Worm (Caenorhabditis elegans) whole organism, L1 larva: Measurements from ENCODE around the gene T19D2.3.

Experiments used
- C16A3.4 ChIP-seq: fragments of 150-350 bp; optimal IDR thresholded peaks from 2 replicates; lab custom pipeline; 2014; ENCODE audit warnings: missing biosample characterization, missing genetic modification characterization
- F16B12.6 ChIP-seq: fragments of 150-350 bp; optimal IDR thresholded peaks from 2 replicates; lab custom pipeline; 2014; ENCODE audit warnings: missing biosample characterization, missing genetic modification characterization
- Y116A8C.19 ChIP-seq: sonication (generic microtip); optimal IDR thresholded peaks from 2 replicates; lab custom pipeline; 2016; ENCODE audit warnings: missing compliant biosample characterization, missing genetic modification characterization, borderline replicate concordance
- aha-1 ChIP-seq: fragments of 150-350 bp; optimal IDR thresholded peaks from 2 replicates; lab custom pipeline; 2014; ENCODE audit warnings: missing biosample characterization, missing genetic modification characterization
- aly-2 ChIP-seq: fragments of 150-350 bp; optimal IDR thresholded peaks from 2 replicates; lab custom pipeline; 2014; ENCODE audit warnings: missing biosample characterization, missing genetic modification characterization
- ama-1 ChIP-seq: fragments of 150-350 bp; optimal IDR thresholded peaks from 2 replicates; lab custom pipeline; 2014
- blmp-1 ChIP-seq: fragments of 150-350 bp; optimal IDR thresholded peaks from 2 replicates; lab custom pipeline; 2014; ENCODE audit warnings: missing biosample characterization, missing genetic modification characterization
- ceh-82 ChIP-seq, 3 experiments: fragments of 150-350 bp in 1 of 3; sonication (generic microtip) in 2 of 3; optimal IDR thresholded peaks; 2 replicates each; lab custom pipeline; 2014 to 2017; ENCODE audit warnings: missing biosample characterization in 3 of 3, missing genetic modification characterization in 3 of 3
- ceh-88 ChIP-seq: fragments of 200-800 bp; sonication (Bioruptor generic); IDR thresholded peaks from 2 replicates; pipeline ENCODE4 v1.3.6; 2022; ENCODE audit warnings: missing genetic modification characterization, missing compliant biosample characterization
- dpl-1 ChIP-seq, 3 experiments: fragments of 150-350 bp in 2 of 3; sonication (generic microtip) in 1 of 3; optimal IDR thresholded peaks; 2 replicates each; lab custom pipeline; 2014 to 2017; ENCODE audit warnings: missing biosample characterization in 3 of 3, missing genetic modification characterization in 3 of 3, missing genetic modification reagents in 3 of 3
- efl-1 ChIP-seq, 4 experiments: fragments of 150-350 bp; optimal IDR thresholded peaks in 3 of 4; peaks in 1 of 4; 1 replicate in 1 of 4; 2 replicates in 3 of 4; lab custom pipeline; 2014; ENCODE audit warnings: missing biosample characterization in 2 of 4, missing genetic modification characterization in 2 of 4, missing genetic modification reagents in 2 of 4
- elt-2 ChIP-seq: sonication (generic microtip); optimal IDR thresholded peaks from 2 replicates; lab custom pipeline; 2016; ENCODE audit warnings: missing genetic modification characterization, mild to moderate bottlenecking, inconsistent platforms, missing compliant biosample characterization, missing genetic modification reagents
- fkh-10 ChIP-seq: sonication (generic microtip); optimal IDR thresholded peaks from 2 replicates; lab custom pipeline; 2017; ENCODE audit warnings: missing biosample characterization, missing genetic modification reagents, missing genetic modification characterization
- fkh-4 ChIP-seq: sonication (generic microtip); optimal IDR thresholded peaks from 2 replicates; lab custom pipeline; 2016; ENCODE audit warnings: missing compliant biosample characterization, missing genetic modification characterization, borderline replicate concordance
- fkh-8 ChIP-seq: sonication (generic microtip); optimal IDR thresholded peaks from 2 replicates; lab custom pipeline; 2016; ENCODE audit warnings: mild to moderate bottlenecking, missing genetic modification characterization, missing compliant biosample characterization
- fos-1 ChIP-seq: fragments of 150-350 bp; optimal IDR thresholded peaks from 2 replicates; lab custom pipeline; 2014; ENCODE audit warnings: missing biosample characterization, missing genetic modification characterization
- hlh-17 ChIP-seq: fragments of 200-800 bp; sonication (Bioruptor generic); optimal IDR thresholded peaks from 2 replicates; lab custom pipeline; 2018; ENCODE audit warnings: missing genetic modification characterization, mild to moderate bottlenecking, missing compliant biosample characterization, moderate library complexity, borderline replicate concordance
- hlh-4 ChIP-seq: sonication (generic microtip); optimal IDR thresholded peaks from 2 replicates; lab custom pipeline; 2016; ENCODE audit warnings: mild to moderate bottlenecking, missing genetic modification characterization, missing compliant biosample characterization
- isw-1 ChIP-seq: fragments of 200-800 bp; sonication (Bioruptor generic); IDR thresholded peaks from 2 replicates; pipeline ENCODE4 v1.3.6; 2022; ENCODE audit warnings: missing genetic modification characterization, missing compliant biosample characterization
- lin-13 ChIP-seq: fragments of 150-350 bp; optimal IDR thresholded peaks from 2 replicates; lab custom pipeline; 2014; ENCODE audit warnings: missing biosample characterization, missing genetic modification reagents, missing genetic modification characterization
- lin-14 ChIP-seq: fragments of 200-800 bp; sonication (Bioruptor generic); optimal IDR thresholded peaks from 2 replicates; lab custom pipeline; 2018; ENCODE audit warnings: mild to moderate bottlenecking, missing genetic modification characterization, moderate library complexity, missing compliant biosample characterization
- lin-39 ChIP-seq: fragments of 150-350 bp; optimal IDR thresholded peaks from 2 replicates; lab custom pipeline; 2014; ENCODE audit warnings: missing biosample characterization, missing genetic modification reagents, missing genetic modification characterization
- lir-3 ChIP-seq: sonication (generic microtip); optimal IDR thresholded peaks from 2 replicates; lab custom pipeline; 2016; ENCODE audit warnings: mild to moderate bottlenecking, missing genetic modification characterization, moderate library complexity, missing compliant biosample characterization; ENCODE audit not compliant: poor library complexity
- mab-9 ChIP-seq: fragments of 200-800 bp; sonication (Bioruptor generic); IDR thresholded peaks from 2 replicates; pipeline ENCODE4 v1.3.6; 2022; ENCODE audit warnings: missing genetic modification reagents, missing genetic modification characterization, missing compliant biosample characterization
- mdl-1 ChIP-seq, 2 experiments: fragments of 150-350 bp; optimal IDR thresholded peaks; 2 replicates each; lab custom pipeline; 2014 to 2017; ENCODE audit warnings: missing biosample characterization in 2 of 2, missing genetic modification characterization in 2 of 2, inconsistent platforms in 1 of 2
- mep-1 ChIP-seq: fragments of 150-350 bp; optimal IDR thresholded peaks from 2 replicates; lab custom pipeline; 2014; ENCODE audit warnings: missing biosample characterization, missing genetic modification characterization
- nhr-12 ChIP-seq: sonication (generic microtip); optimal IDR thresholded peaks from 2 replicates; lab custom pipeline; 2017; ENCODE audit warnings: missing biosample characterization, missing genetic modification characterization
- nhr-20 ChIP-seq: sonication (generic microtip); optimal IDR thresholded peaks from 2 replicates; lab custom pipeline; 2016; ENCODE audit warnings: mild to moderate bottlenecking, missing genetic modification characterization, missing compliant biosample characterization
- nhr-237 ChIP-seq: fragments of 150-350 bp; optimal IDR thresholded peaks from 2 replicates; lab custom pipeline; 2014; ENCODE audit warnings: missing biosample characterization, missing genetic modification characterization
- nhr-28 ChIP-seq: fragments of 150-350 bp; optimal IDR thresholded peaks from 2 replicates; lab custom pipeline; 2014; ENCODE audit warnings: missing biosample characterization, missing genetic modification characterization
- nhr-47 ChIP-seq: sonication (generic microtip); optimal IDR thresholded peaks from 2 replicates; lab custom pipeline; 2016; ENCODE audit warnings: mild to moderate bottlenecking, missing genetic modification characterization, moderate library complexity, missing compliant biosample characterization
- nhr-71 ChIP-seq: sonication (generic microtip); optimal IDR thresholded peaks from 2 replicates; lab custom pipeline; 2016; ENCODE audit warnings: mild to moderate bottlenecking, missing genetic modification characterization, moderate library complexity, missing compliant biosample characterization
- nhr-76 ChIP-seq: sonication (generic microtip); optimal IDR thresholded peaks from 2 replicates; lab custom pipeline; 2017; ENCODE audit warnings: missing biosample characterization, missing genetic modification characterization
- nhr-77 ChIP-seq: fragments of 150-350 bp; optimal IDR thresholded peaks from 2 replicates; lab custom pipeline; 2014; ENCODE audit warnings: missing biosample characterization, missing genetic modification characterization
- nhr-84 ChIP-seq: sonication (generic microtip); optimal IDR thresholded peaks from 2 replicates; lab custom pipeline; 2017; ENCODE audit warnings: missing biosample characterization, missing genetic modification characterization
- nhr-85 ChIP-seq: sonication (generic microtip); peaks from one replicate; lab custom pipeline; 2016; ENCODE audit warnings: missing genetic modification characterization, inconsistent platforms, missing compliant biosample characterization
- pag-3 ChIP-seq: sonication (generic microtip); optimal IDR thresholded peaks from 2 replicates; lab custom pipeline; 2017; ENCODE audit warnings: missing genetic modification characterization, mild to moderate bottlenecking, missing compliant biosample characterization, antibody characterized with exemption, borderline replicate concordance; ENCODE audit not compliant: insufficient read depth
- pax-3 ChIP-seq: fragments of 200-800 bp; sonication (Bioruptor generic); optimal IDR thresholded peaks from 2 replicates; lab custom pipeline; 2018; ENCODE audit warnings: mild to moderate bottlenecking, missing genetic modification characterization, moderate library complexity, missing compliant biosample characterization
- rnt-1 ChIP-seq: sonication (generic microtip); optimal IDR thresholded peaks from 2 replicates; lab custom pipeline; 2016; ENCODE audit warnings: mild to moderate bottlenecking, missing genetic modification characterization, moderate library complexity, missing compliant biosample characterization
- skn-1 ChIP-seq: fragments of 150-350 bp; optimal IDR thresholded peaks from 2 replicates; lab custom pipeline; 2014; ENCODE audit warnings: missing biosample characterization, missing genetic modification characterization
- sox-4 ChIP-seq: sonication (generic microtip); optimal IDR thresholded peaks from 2 replicates; lab custom pipeline; 2016; ENCODE audit warnings: missing genetic modification characterization, missing compliant biosample characterization
- sptf-1 ChIP-seq: fragments of 150-350 bp; optimal IDR thresholded peaks from 2 replicates; lab custom pipeline; 2014; ENCODE audit warnings: missing biosample characterization, missing genetic modification characterization
- sup-37 ChIP-seq: fragments of 200-800 bp; sonication (Bioruptor generic); optimal IDR thresholded peaks from 2 replicates; lab custom pipeline; 2018; ENCODE audit warnings: mild to moderate bottlenecking, missing genetic modification characterization, missing compliant biosample characterization
- swsn-7 ChIP-seq: sonication (generic microtip); optimal IDR thresholded peaks from 2 replicates; lab custom pipeline; 2016; ENCODE audit warnings: missing genetic modification characterization, missing compliant biosample characterization
- tlp-1 ChIP-seq: fragments of 150-350 bp; optimal IDR thresholded peaks from 2 replicates; lab custom pipeline; 2014; ENCODE audit warnings: missing biosample characterization, missing genetic modification characterization
- unc-130 ChIP-seq: fragments of 150-350 bp; optimal IDR thresholded peaks from 2 replicates; lab custom pipeline; 2017; ENCODE audit warnings: missing biosample characterization, missing genetic modification characterization, inconsistent platforms
- unc-30 ChIP-seq: sonication (generic microtip); optimal IDR thresholded peaks from 2 replicates; lab custom pipeline; 2017; ENCODE audit warnings: missing biosample characterization, missing genetic modification characterization
- unc-86 ChIP-seq: sonication (generic microtip); optimal IDR thresholded peaks from 2 replicates; lab custom pipeline; 2016; ENCODE audit warnings: missing genetic modification characterization, missing compliant biosample characterization
- vab-15 ChIP-seq: sonication (generic microtip); optimal IDR thresholded peaks from 2 replicates; lab custom pipeline; 2017; ENCODE audit warnings: missing genotype, mild to moderate bottlenecking, missing genetic modification characterization, missing compliant biosample characterization
- zag-1 ChIP-seq: fragments of 150-350 bp; optimal IDR thresholded peaks from 2 replicates; lab custom pipeline; 2014; ENCODE audit warnings: missing biosample characterization, missing genetic modification characterization
- zip-4 ChIP-seq: fragments of 200-800 bp; sonication (Bioruptor generic); optimal IDR thresholded peaks from 2 replicates; lab custom pipeline; 2018; ENCODE audit warnings: mild to moderate bottlenecking, missing genetic modification characterization, moderate library complexity, missing compliant biosample characterization
- ztf-11 ChIP-seq, 2 experiments: sonication (generic microtip); optimal IDR thresholded peaks; 2 replicates each; lab custom pipeline; 2016 to 2017; ENCODE audit warnings: missing genetic modification characterization in 2 of 2, missing biosample characterization in 1 of 2, missing compliant biosample characterization in 1 of 2
- ztf-4 ChIP-seq: fragments of 150-350 bp; optimal IDR thresholded peaks from 2 replicates; lab custom pipeline; 2014; ENCODE audit warnings: missing biosample characterization, missing genetic modification characterization

The T19D2.3 gene

ce11 chrX:3969980-3970403, 30.9 kb downstream of the T19D2.3 start:
- TF ChIP-seq zag-1 (tag; lab: Kevin White, UChicago) (no peak), ceh-88 (GFP tag; lab: Robert Waterston, UW) (peak; percentile 57), sptf-1 (no peak), unc-86 (tag; lab: Kevin White, UChicago) (peak; percentile 68), hlh-4 (tag; lab: Kevin White, UChicago) (no peak), efl-1 (optimal IDR thresholded peaks at IDR 0.05; lab: Kevin White, UChicago) (peak; percentile 35 to 46), efl-1 (GFP tag; optimal IDR thresholded peaks at IDR 0.05 in 1 of 2; lab: Kevin White, UChicago) (peak; percentile 7 to 95), mep-1 (tag; lab: Kevin White, UChicago) (peak; percentile 91), dpl-1 (GFP tag; optimal IDR thresholded peaks at IDR 0.05; lab: Kevin White, UChicago) (peak in 2 of 3 experiments; percentile 5 to 14), blmp-1 (tag; lab: Kevin White, UChicago) (no peak), ama-1 (lab: Kevin White, UChicago) (no peak), vab-15 (no peak), nhr-12 (no peak), ztf-4 (tag; lab: Kevin White, UChicago) (peak; percentile 42), mdl-1 (tag; optimal IDR thresholded peaks at IDR 0.05; lab: Kevin White, UChicago) (peak in 1 of 2 experiments; percentile 77), aly-2 (no peak), sox-4 (tag; lab: Kevin White, UChicago) (no peak), nhr-237 (no peak), lin-39 (tag; lab: Kevin White, UChicago) (no peak), lin-14 (GFP tag; lab: Kevin White, UChicago) (peak; percentile 89), elt-2 (tag; lab: Kevin White, UChicago) (peak; percentile 71), fos-1 (tag; lab: Kevin White, UChicago) (peak; percentile 52), ceh-82 (tag; optimal IDR thresholded peaks at IDR 0.05; lab: Kevin White, UChicago) (peak; percentile 69 to 70 (median 70)), lir-3 (peak; percentile 33), nhr-76 (no peak), nhr-71 (tag; lab: Kevin White, UChicago) (peak; percentile 85), F16B12.6 (peak; percentile 17), unc-30 (tag; lab: Kevin White, UChicago) (no peak), aha-1 (tag; lab: Kevin White, UChicago) (no peak), mab-9 (GFP tag; lab: Robert Waterston, UW) (peak; percentile 59), hlh-17 (GFP tag; lab: Kevin White, UChicago) (no peak), nhr-84 (tag; lab: Kevin White, UChicago) (no peak), fkh-8 (tag; lab: Kevin White, UChicago) (peak; percentile 60), Y116A8C.19 (tag; lab: Kevin White, UChicago) (no peak), nhr-47 (tag; lab: Kevin White, UChicago) (peak; percentile 86), nhr-20 (tag; lab: Kevin White, UChicago) (peak; percentile 86), C16A3.4 (tag; lab: Kevin White, UChicago) (peak; percentile 78), isw-1 (peak; percentile 29), lin-13 (GFP tag; lab: Kevin White, UChicago) (peak; percentile 66), swsn-7 (peak; percentile 80), ztf-11 (tag; optimal IDR thresholded peaks at IDR 0.05; lab: Kevin White, UChicago) (peak in 1 of 2 experiments; percentile 49), pag-3 (tag; lab: Kevin White, UChicago) (peak; percentile 24), tlp-1 (tag; lab: Kevin White, UChicago) (no peak), fkh-10 (peak; percentile 63), skn-1 (peak; percentile 62), nhr-77 (peak; percentile 77), fkh-4 (no peak), sup-37 (GFP tag; lab: Kevin White, UChicago) (peak; percentile 12), rnt-1 (tag; lab: Kevin White, UChicago) (peak; percentile 83), nhr-28 (tag; lab: Kevin White, UChicago) (no peak), zip-4 (GFP tag; lab: Kevin White, UChicago) (peak; percentile 45), unc-130 (tag; lab: Kevin White, UChicago) (peak; percentile 87), nhr-85 (peak; percentile 94), pax-3 (peak; percentile 32)
